Fruit fly (Drosophila melanogaster) whole organism, embryonic: ENCODE measurements around the gene CG4730.

Experiments
- Asciz ChIP-seq: fragments of 200-800 bp; sonication (Bioruptor generic); optimal IDR thresholded peaks from 2 replicates; lab custom pipeline; 2017; ENCODE audit warnings: missing biosample characterization, mild to moderate bottlenecking, missing genetic modification characterization, missing genetic modification reagents
- Atf3 ChIP-seq: fragments of 200-800 bp; sonication (Bioruptor generic); optimal IDR thresholded peaks from 3 replicates; lab custom pipeline; 2016; ENCODE audit warnings: missing biosample characterization, missing genetic modification characterization
- Awh ChIP-seq: fragments of 200-800 bp; sonication (Bioruptor generic); IDR thresholded peaks from 2 replicates; pipeline ENCODE4, ENCODE4 v1.3.6; 2022; ENCODE audit warnings: missing biosample characterization, missing genetic modification characterization
- B-H1 ChIP-seq: fragments of 200-800 bp; sonication (Bioruptor generic); IDR thresholded peaks from 3 replicates; pipeline ENCODE4 v1.3.6; 2022; ENCODE audit warnings: missing biosample characterization, missing genetic modification characterization
- C15 ChIP-seq: fragments of 200-800 bp; sonication (Bioruptor generic); IDR thresholded peaks from 3 replicates; pipeline ENCODE4 v1.3.6; 2022; ENCODE audit warnings: missing biosample characterization, missing genetic modification characterization
- CG10267 ChIP-seq: fragments of 200-800 bp; sonication (Bioruptor generic); optimal IDR thresholded peaks from 2 replicates; lab custom pipeline; 2018; ENCODE audit warnings: missing biosample characterization, mild to moderate bottlenecking, missing genetic modification characterization, moderate library complexity
- CG10543 ChIP-seq: fragments of 200-800 bp; sonication (Bioruptor generic); optimal IDR thresholded peaks from 3 replicates; lab custom pipeline; 2017; ENCODE audit warnings: missing biosample characterization, mild to moderate bottlenecking, missing genetic modification characterization, moderate library complexity
- CG11093 ChIP-seq: fragments of 200-800 bp; sonication (Bioruptor generic); IDR thresholded peaks from 3 replicates; pipeline ENCODE4 v1.3.6; 2022; ENCODE audit warnings: missing biosample characterization, missing genetic modification characterization
- CG11504 ChIP-seq: fragments of 200-800 bp; sonication (Bioruptor generic); optimal IDR thresholded peaks from 3 replicates; lab custom pipeline; 2019; ENCODE audit warnings: missing biosample characterization, mild to moderate bottlenecking, missing genetic modification characterization, moderate library complexity
- CG15514 ChIP-seq: fragments of 200-800 bp; sonication (Bioruptor generic); optimal IDR thresholded peaks from 3 replicates; lab custom pipeline; 2017; ENCODE audit warnings: missing biosample characterization, missing genetic modification characterization, mild to moderate bottlenecking, moderate library complexity, missing genetic modification reagents
- CG1603 ChIP-seq: fragments of 200-800 bp; sonication (Bioruptor generic); optimal IDR thresholded peaks from 2 replicates; lab custom pipeline; 2019; ENCODE audit warnings: missing biosample characterization, mild to moderate bottlenecking, missing genetic modification characterization, moderate library complexity
- CG2678 ChIP-seq: fragments of 200-800 bp; sonication (Bioruptor generic); optimal IDR thresholded peaks from 3 replicates; lab custom pipeline; 2019; ENCODE audit warnings: missing biosample characterization, mild to moderate bottlenecking, missing genetic modification characterization, moderate library complexity
- CG31224 ChIP-seq: fragments of 200-800 bp; sonication (Bioruptor generic); IDR thresholded peaks from 2 replicates; pipeline ENCODE4 v1.3.6; 2022; ENCODE audit warnings: missing biosample characterization, missing genetic modification characterization
- CG31365 ChIP-seq: fragments of 200-800 bp; sonication (Bioruptor generic); optimal IDR thresholded peaks from 2 replicates; lab custom pipeline; 2018; ENCODE audit warnings: missing biosample characterization, mild to moderate bottlenecking, missing genetic modification characterization
- CG3163 ChIP-seq: fragments of 200-800 bp; sonication (Bioruptor generic); optimal IDR thresholded peaks from 3 replicates; lab custom pipeline; 2016; ENCODE audit warnings: missing biosample characterization, missing genetic modification characterization
- CG34224 ChIP-seq: fragments of 200-800 bp; sonication (Bioruptor generic); IDR thresholded peaks from 3 replicates; pipeline ENCODE4 v1.3.6; 2022; ENCODE audit warnings: missing biosample characterization, missing genetic modification characterization; ENCODE audit not compliant: partially characterized antibody
- CG43689 ChIP-seq: fragments of 200-800 bp; sonication (Bioruptor generic); IDR thresholded peaks from 2 replicates; pipeline ENCODE4 v1.3.6; 2022; ENCODE audit warnings: missing biosample characterization, missing genetic modification characterization
- CG6689 ChIP-seq: fragments of 200-800 bp; sonication (Bioruptor generic); IDR thresholded peaks from 2 replicates; pipeline ENCODE4 v1.3.6; 2022; ENCODE audit warnings: missing biosample characterization, missing genetic modification characterization
- CG6765 ChIP-seq: fragments of 200-800 bp; sonication (Bioruptor generic); optimal IDR thresholded peaks from 3 replicates; lab custom pipeline; 2017; ENCODE audit warnings: missing biosample characterization, mild to moderate bottlenecking, missing genetic modification characterization
- CG9727 ChIP-seq: fragments of 200-800 bp; sonication (Bioruptor generic); optimal IDR thresholded peaks from 3 replicates; lab custom pipeline; 2017; ENCODE audit warnings: missing biosample characterization, mild to moderate bottlenecking, missing genetic modification characterization
- CTCF ChIP-seq: fragments of 200-800 bp; sonication (Bioruptor generic); optimal IDR thresholded peaks from 2 replicates; lab custom pipeline; 2017; ENCODE audit warnings: missing biosample characterization, mild to moderate bottlenecking, missing genetic modification characterization, moderate library complexity
- Dad ChIP-seq: fragments of 200-800 bp; sonication (Bioruptor generic); optimal IDR thresholded peaks from 3 replicates; lab custom pipeline; 2016; ENCODE audit warnings: missing biosample characterization, missing genetic modification characterization
- Fer2 ChIP-seq: fragments of 200-800 bp; sonication (Bioruptor generic); optimal IDR thresholded peaks from 2 replicates; lab custom pipeline; 2018; ENCODE audit warnings: missing biosample characterization, mild to moderate bottlenecking, missing genetic modification characterization, moderate library complexity
- GATAe ChIP-seq: fragments of 200-800 bp; sonication (Bioruptor generic); conservative IDR thresholded peaks from 2 replicates; pipeline ENCODE4 v1.3.6; 2022; ENCODE audit warnings: missing biosample characterization, missing genetic modification characterization
- Max ChIP-seq: fragments of 200-800 bp; sonication (Bioruptor generic); optimal IDR thresholded peaks from 2 replicates; lab custom pipeline; 2016; ENCODE audit warnings: missing biosample characterization, mild to moderate bottlenecking, missing genetic modification characterization
- Sry-δ ChIP-seq: fragments of 200-800 bp; sonication (Bioruptor generic); optimal IDR thresholded peaks from 2 replicates; lab custom pipeline; 2016; ENCODE audit warnings: missing biosample characterization, missing genetic modification characterization
- Taf1 ChIP-seq: fragments of 200-800 bp; sonication (Bioruptor generic); IDR thresholded peaks from 2 replicates; pipeline ENCODE4 v1.3.6; 2022; ENCODE audit warnings: missing biosample characterization, missing genetic modification characterization
- bcd ChIP-seq: fragments of 200-800 bp; sonication (Bioruptor generic); optimal IDR thresholded peaks from 2 replicates; lab custom pipeline; 2017; ENCODE audit warnings: missing biosample characterization, mild to moderate bottlenecking, missing genetic modification characterization
- cad ChIP-seq: fragments of >200 bp; optimal IDR thresholded peaks from 2 replicates; lab custom pipeline; 2017; ENCODE audit warnings: missing biosample characterization, missing genetic modification characterization
- crc ChIP-seq: fragments of 200-800 bp; sonication (Bioruptor generic); optimal IDR thresholded peaks from 2 replicates; lab custom pipeline; 2016; ENCODE audit warnings: missing biosample characterization, missing genetic modification characterization
- dan ChIP-seq: fragments of 200-800 bp; sonication (Bioruptor generic); IDR thresholded peaks from 2 replicates; pipeline ENCODE4 v1.3.6; 2022; ENCODE audit warnings: missing biosample characterization, missing genetic modification characterization
- dpn ChIP-seq, 2 experiments: fragments of 200-800 bp; sonication (Bioruptor generic); optimal IDR thresholded peaks; 3 replicates each; lab custom pipeline; 2016; ENCODE audit warnings: missing biosample characterization in 2 of 2, missing genetic modification characterization in 2 of 2
- dysf ChIP-seq: fragments of 200-800 bp; sonication (Bioruptor generic); IDR thresholded peaks from 3 replicates; pipeline ENCODE4 v1.3.6; 2022; ENCODE audit warnings: missing biosample characterization, missing genetic modification characterization
- fu2 ChIP-seq: fragments of 200-800 bp; sonication (Bioruptor generic); optimal IDR thresholded peaks from 2 replicates; lab custom pipeline; 2016; ENCODE audit warnings: missing biosample characterization, missing genetic modification characterization
- gcm2 ChIP-seq: fragments of 200-800 bp; sonication (Bioruptor generic); optimal IDR thresholded peaks from 2 replicates; lab custom pipeline; 2016; ENCODE audit warnings: missing biosample characterization, missing genetic modification characterization
- gem ChIP-seq: fragments of 200-800 bp; sonication (Bioruptor generic); optimal IDR thresholded peaks from 2 replicates; lab custom pipeline; 2019; ENCODE audit warnings: missing biosample characterization, mild to moderate bottlenecking, missing genetic modification characterization, moderate library complexity
- gsb-n ChIP-seq: fragments of 200-800 bp; sonication (Bioruptor generic); optimal IDR thresholded peaks from 3 replicates; lab custom pipeline; 2018; ENCODE audit warnings: missing biosample characterization, mild to moderate bottlenecking, missing genetic modification characterization
- gt ChIP-seq: fragments of 200-800 bp; sonication (Bioruptor generic); IDR thresholded peaks from 2 replicates; pipeline ENCODE4 v1.3.6; 2022; ENCODE audit warnings: missing biosample characterization, missing genetic modification characterization
- hbn ChIP-seq: fragments of 200-800 bp; sonication (Bioruptor generic); IDR thresholded peaks from 2 replicates; pipeline ENCODE4 v1.3.6; 2022; ENCODE audit warnings: missing biosample characterization, missing genetic modification characterization; ENCODE audit not compliant: partially characterized antibody
- her ChIP-seq: fragments of 200-800 bp; sonication (Bioruptor generic); optimal IDR thresholded peaks from 2 replicates; lab custom pipeline; 2016; ENCODE audit warnings: missing biosample characterization, missing genetic modification characterization
- inv ChIP-seq: fragments of 200-800 bp; sonication (Bioruptor generic); IDR thresholded peaks from 2 replicates; pipeline ENCODE4 v1.3.6; 2022; ENCODE audit warnings: missing biosample characterization, missing genetic modification characterization; ENCODE audit not compliant: partially characterized antibody
- kay ChIP-seq: fragments of 200-800 bp; sonication (Bioruptor generic); optimal IDR thresholded peaks from 2 replicates; lab custom pipeline; 2016; ENCODE audit warnings: missing biosample characterization, missing genetic modification characterization
- lilli ChIP-seq: fragments of 200-800 bp; sonication (Bioruptor generic); optimal IDR thresholded peaks from 3 replicates; lab custom pipeline; 2016; ENCODE audit warnings: missing biosample characterization, missing genetic modification characterization
- nom ChIP-seq: fragments of 200-800 bp; sonication (Bioruptor generic); optimal IDR thresholded peaks from 2 replicates; lab custom pipeline; 2017; ENCODE audit warnings: missing biosample characterization, missing genetic modification characterization, mild to moderate bottlenecking, moderate library complexity, missing genetic modification reagents
- oc ChIP-seq: fragments of 200-800 bp; sonication (Bioruptor generic); optimal IDR thresholded peaks from 2 replicates; lab custom pipeline; 2018; ENCODE audit warnings: missing biosample characterization, mild to moderate bottlenecking, missing genetic modification characterization, moderate library complexity
- ro ChIP-seq: fragments of 200-800 bp; sonication (Bioruptor generic); IDR thresholded peaks from 2 replicates; pipeline ENCODE4 v1.3.6; 2022; ENCODE audit warnings: missing biosample characterization, missing genetic modification characterization
- sd ChIP-seq: fragments of 200-800 bp; sonication (Bioruptor generic); optimal IDR thresholded peaks from 3 replicates; lab custom pipeline; 2018; ENCODE audit warnings: missing biosample characterization, mild to moderate bottlenecking, missing genetic modification characterization, moderate library complexity
- sens-2 ChIP-seq: fragments of 200-800 bp; sonication (Bioruptor generic); IDR thresholded peaks from 2 replicates; pipeline ENCODE4 v1.3.6; 2022; ENCODE audit warnings: missing biosample characterization, missing genetic modification characterization
- sima ChIP-seq: fragments of 200-800 bp; sonication (Bioruptor generic); optimal IDR thresholded peaks from 2 replicates; lab custom pipeline; 2016; ENCODE audit warnings: missing biosample characterization, missing genetic modification characterization
- slp2 ChIP-seq: fragments of 200-800 bp; sonication (Bioruptor generic); optimal IDR thresholded peaks from 2 replicates; lab custom pipeline; 2016; ENCODE audit warnings: missing biosample characterization, missing genetic modification characterization
- vfl ChIP-seq: fragments of 200-800 bp; sonication (Bioruptor generic); optimal IDR thresholded peaks from 2 replicates; lab custom pipeline; 2016; ENCODE audit warnings: missing biosample characterization, missing genetic modification characterization

The CG4730 gene

dm6 chr3R:25684859-25685258 lies 6.4 kb upstream of the CG4730 start, which contains the start of gene RpL27 (continued):
- peak; percentile 72 for TF ChIP-seq CG31365 (tag; lab: Kevin White, UChicago)
- peak; percentile 66 for TF ChIP-seq CG31224 (GFP tag; lab: Robert Waterston, UW)
- no peak; the same call in 1 of the 2 replicates for TF ChIP-seq gt
- peak; percentile 96 for TF ChIP-seq Sry-δ (GFP tag; lab: Kevin White, UChicago)
- no peak for TF ChIP-seq ro
- TF ChIP-seq CTCF: peak; percentile 64
- TF ChIP-seq vfl (GFP tag; lab: Kevin White, UChicago): peak; percentile 55
- TF ChIP-seq fu2 (GFP tag; lab: Kevin White, UChicago): peak; percentile 58
- TF ChIP-seq CG11093: no peak
- peak; percentile 13 for TF ChIP-seq CG3163
- TF ChIP-seq nom: peak; percentile 86
- TF ChIP-seq gsb-n (tag; lab: Kevin White, UChicago): peak; percentile 76
- peak; percentile 58 for TF ChIP-seq crc (GFP tag; lab: Kevin White, UChicago)
- TF ChIP-seq sens-2 (GFP tag; lab: Robert Waterston, UW): peak; percentile 57
- TF ChIP-seq Awh (GFP tag; lab: Robert Waterston, UW): 0 out of 2 replicates have a peak, but pooled peaks have one; percentile 38
- peak; percentile 67; the same call in 2 of the 3 replicates for TF ChIP-seq C15
- peak; percentile 85 for TF ChIP-seq gcm2
- TF ChIP-seq dpn (GFP tag; optimal IDR thresholded peaks at IDR 0.05; lab: Kevin White, UChicago): peak; percentile 45 to 83
- TF ChIP-seq slp2 (GFP tag; lab: Kevin White, UChicago): peak; percentile 63
- TF ChIP-seq Atf3 (GFP tag; lab: Kevin White, UChicago): peak; percentile 57
- TF ChIP-seq CG15514 (GFP tag; lab: Kevin White, UChicago): peak; percentile 90
- peak; percentile 50; the same call in 1 of the 3 replicates for TF ChIP-seq CG34224
- TF ChIP-seq oc: no peak
- TF ChIP-seq CG2678 (tag; lab: Kevin White, UChicago): peak; percentile 73
- no peak for TF ChIP-seq CG43689 (GFP tag; lab: Robert Waterston, UW)
- TF ChIP-seq sima (GFP tag; lab: Kevin White, UChicago): peak; percentile 46
- TF ChIP-seq kay (GFP tag; lab: Kevin White, UChicago): no peak
- peak; percentile 70 for TF ChIP-seq lilli (GFP tag; lab: Kevin White, UChicago)
- TF ChIP-seq GATAe (GFP tag; lab: Robert Waterston, UW): 0 out of 2 replicates have a peak, but pooled peaks have one; percentile 8
- peak; percentile 68 for TF ChIP-seq gem
- TF ChIP-seq Taf1 (GFP tag; lab: Robert Waterston, UW): peak; percentile 41; the same call in 1 of the 2 replicates
- TF ChIP-seq CG6689 (GFP tag; lab: Robert Waterston, UW): no peak
- peak; percentile 91 for TF ChIP-seq bcd
- peak; percentile 55 for TF ChIP-seq inv (GFP tag; lab: Robert Waterston, UW)
- TF ChIP-seq CG11504 (tag; lab: Kevin White, UChicago): peak; percentile 78
- TF ChIP-seq CG10543 (GFP tag; lab: Kevin White, UChicago): peak; percentile 91
- TF ChIP-seq CG1603 (tag; lab: Kevin White, UChicago): peak; percentile 82
- peak; percentile 93 for TF ChIP-seq CG6765 (GFP tag; lab: Kevin White, UChicago)
- peak; percentile 72; the same call in 2 of the 3 replicates for TF ChIP-seq dysf
- peak; percentile 42; the same call in 1 of the 3 replicates for TF ChIP-seq B-H1 (GFP tag; lab: Robert Waterston, UW)
- TF ChIP-seq CG10267 (tag; lab: Kevin White, UChicago): peak; percentile 81
- peak; percentile 64 for TF ChIP-seq hbn (GFP tag; lab: Robert Waterston, UW)
- TF ChIP-seq Dad (GFP tag; lab: Kevin White, UChicago): peak; percentile 70
- no peak for TF ChIP-seq dan (GFP tag; lab: Robert Waterston, UW)
- no peak for TF ChIP-seq cad (GFP tag; lab: Kevin White, UChicago)
- peak; percentile 72 for TF ChIP-seq Fer2
- peak; percentile 87 for TF ChIP-seq Max (GFP tag; lab: Kevin White, UChicago)
- peak; percentile 88 for TF ChIP-seq CG9727 (GFP tag; lab: Kevin White, UChicago)
- TF ChIP-seq sd (tag; lab: Kevin White, UChicago): no peak
- peak; percentile 81 for TF ChIP-seq her (GFP tag; lab: Kevin White, UChicago)
- peak; percentile 75 for TF ChIP-seq Asciz (GFP tag; lab: Kevin White, UChicago)
